Worm (Caenorhabditis elegans) whole organism, young adult: ENCODE measurements around the gene cutl-28.
A peak's percentile ranks its signal among the peaks of the same experiment; 100 is the strongest.

ENCODE experiments used
- B0261.1 ChIP-seq: sonication (generic microtip); optimal IDR thresholded peaks from 2 replicates; lab custom pipeline; 2016; ENCODE audit warnings: mild to moderate bottlenecking, missing genetic modification characterization, moderate library complexity, missing compliant biosample characterization
- B0336.3 ChIP-seq: fragments of 200-800 bp; sonication (Bioruptor generic); IDR thresholded peaks from 2 replicates; pipeline ENCODE4 v1.3.6; 2022; ENCODE audit warnings: missing genetic modification characterization, missing compliant biosample characterization
- D2030.7 ChIP-seq: fragments of 200-800 bp; sonication (Bioruptor generic); IDR thresholded peaks from 2 replicates; pipeline ENCODE4 v1.3.6; 2022; ENCODE audit warnings: missing genetic modification reagents, missing genetic modification characterization, missing compliant biosample characterization
- F22D6.2 ChIP-seq: sonication (generic microtip); optimal IDR thresholded peaks from 2 replicates; lab custom pipeline; 2016; ENCODE audit warnings: mild to moderate bottlenecking, missing genetic modification characterization, missing compliant biosample characterization
- F33H1.4 ChIP-seq: fragments of 200-800 bp; sonication (Bioruptor generic); IDR thresholded peaks from 2 replicates; pipeline ENCODE4 v1.3.6; 2022; ENCODE audit warnings: missing genetic modification reagents, missing genetic modification characterization, missing compliant biosample characterization
- F37B4.10 ChIP-seq: fragments of 200-800 bp; sonication (Bioruptor generic); IDR thresholded peaks from 2 replicates; pipeline ENCODE4 v1.3.6; 2022; ENCODE audit warnings: missing genetic modification characterization, missing compliant biosample characterization
- F39B2.1 ChIP-seq: fragments of 200-800 bp; sonication (Bioruptor generic); IDR thresholded peaks from 2 replicates; pipeline ENCODE4 v1.3.6; 2022; ENCODE audit warnings: missing genetic modification reagents, missing genetic modification characterization, missing compliant biosample characterization
- F55B11.4 ChIP-seq: sonication (generic microtip); optimal IDR thresholded peaks from 2 replicates; lab custom pipeline; 2016; ENCODE audit warnings: missing compliant biosample characterization, missing genetic modification characterization, borderline replicate concordance; ENCODE audit not compliant: insufficient read depth
- F57C9.4 ChIP-seq: sonication (generic microtip); optimal IDR thresholded peaks from 2 replicates; lab custom pipeline; 2017; ENCODE audit warnings: mild to moderate bottlenecking, missing genetic modification characterization, missing compliant biosample characterization
- K12H6.12 ChIP-seq: fragments of 200-800 bp; sonication (Bioruptor generic); optimal IDR thresholded peaks from 2 replicates; lab custom pipeline; 2018; ENCODE audit warnings: mild to moderate bottlenecking, missing genetic modification characterization, missing compliant biosample characterization
- Y53G8AR.9 ChIP-seq: fragments of 200-800 bp; sonication (Bioruptor generic); conservative IDR thresholded peaks from 2 replicates; pipeline ENCODE4 v1.3.6; 2022; ENCODE audit warnings: missing genetic modification reagents, missing genetic modification characterization, missing compliant biosample characterization
- Y56A3A.18 ChIP-seq: fragments of 200-800 bp; sonication (Bioruptor generic); IDR thresholded peaks from 2 replicates; pipeline ENCODE4 v1.3.6; 2022; ENCODE audit warnings: missing genetic modification reagents, missing genetic modification characterization, missing compliant biosample characterization
- ZK185.1 ChIP-seq: sonication (generic microtip); optimal IDR thresholded peaks from 2 replicates; lab custom pipeline; 2016; ENCODE audit warnings: mild to moderate bottlenecking, missing genetic modification characterization, missing compliant biosample characterization; ENCODE audit not compliant: poor library complexity, severe bottlenecking
- aptf-2 ChIP-seq: fragments of 200-800 bp; sonication (Bioruptor generic); conservative IDR thresholded peaks from 2 replicates; pipeline ENCODE4 v1.3.6; 2022; ENCODE audit warnings: missing genetic modification reagents, missing genetic modification characterization, missing compliant biosample characterization
- aptf-3 ChIP-seq: fragments of 200-800 bp; sonication (Bioruptor generic); IDR thresholded peaks from 2 replicates; pipeline ENCODE4 v1.3.6; 2022; ENCODE audit warnings: missing genetic modification characterization, missing compliant biosample characterization
- attf-3 ChIP-seq: fragments of 200-800 bp; sonication (Bioruptor generic); conservative IDR thresholded peaks from 2 replicates; pipeline ENCODE4 v1.3.6; 2022; ENCODE audit warnings: missing genetic modification reagents, missing genetic modification characterization, missing compliant biosample characterization
- bed-2 ChIP-seq: fragments of 200-800 bp; sonication (Bioruptor generic); IDR thresholded peaks from 2 replicates; pipeline ENCODE4 v1.3.6; 2022; ENCODE audit warnings: missing genetic modification reagents, missing genetic modification characterization, missing compliant biosample characterization
- ceh-58 ChIP-seq: fragments of 200-800 bp; sonication (Bioruptor generic); IDR thresholded peaks from 2 replicates; pipeline ENCODE4 v1.3.6; 2022; ENCODE audit warnings: missing genetic modification characterization, missing compliant biosample characterization
- ceh-79 ChIP-seq: sonication (generic microtip); optimal IDR thresholded peaks from 2 replicates; lab custom pipeline; 2017; ENCODE audit warnings: mild to moderate bottlenecking, missing genetic modification characterization, missing compliant biosample characterization
- egl-44 ChIP-seq: fragments of 200-800 bp; sonication (Bioruptor generic); IDR thresholded peaks from 2 replicates; pipeline ENCODE4 v1.3.6; 2022; ENCODE audit warnings: missing genetic modification reagents, missing genetic modification characterization, missing compliant biosample characterization
- gei-17 ChIP-seq: fragments of 200-800 bp; sonication (Bioruptor generic); optimal IDR thresholded peaks from 2 replicates; lab custom pipeline; 2018; ENCODE audit warnings: mild to moderate bottlenecking, missing genetic modification characterization, missing compliant biosample characterization
- lag-1 ChIP-seq: fragments of 200-800 bp; sonication (Bioruptor generic); IDR thresholded peaks from 2 replicates; pipeline ENCODE4 v1.3.6; 2022; ENCODE audit warnings: missing genetic modification reagents, missing genetic modification characterization, missing compliant biosample characterization
- lin-40 ChIP-seq: sonication (generic microtip); optimal IDR thresholded peaks from 2 replicates; lab custom pipeline; 2016; ENCODE audit warnings: missing genetic modification characterization, mild to moderate bottlenecking, missing compliant biosample characterization, missing genotype, missing genetic modification reagents
- lin-54 ChIP-seq: fragments of 200-800 bp; sonication (Bioruptor generic); optimal IDR thresholded peaks from 2 replicates; lab custom pipeline; 2018; ENCODE audit warnings: mild to moderate bottlenecking, missing genetic modification characterization, missing compliant biosample characterization
- lsl-1 ChIP-seq: fragments of 200-800 bp; sonication (Bioruptor generic); optimal IDR thresholded peaks from 2 replicates; lab custom pipeline; 2018; ENCODE audit warnings: mild to moderate bottlenecking, missing genetic modification characterization, moderate library complexity, missing compliant biosample characterization
- mes-4 ChIP-seq: sonication (generic microtip); optimal IDR thresholded peaks from 2 replicates; lab custom pipeline; 2016; ENCODE audit warnings: missing genotype, missing genetic modification characterization, missing compliant biosample characterization
- mxl-1 ChIP-seq: sonication (generic microtip); optimal IDR thresholded peaks from 2 replicates; lab custom pipeline; 2016; ENCODE audit warnings: missing genetic modification characterization, missing compliant biosample characterization
- nfya-1 ChIP-seq: sonication (generic microtip); optimal IDR thresholded peaks from 2 replicates; lab custom pipeline; 2017; ENCODE audit warnings: antibody characterized with exemption, missing compliant biosample characterization, missing genetic modification characterization, borderline replicate concordance; ENCODE audit not compliant: insufficient read depth
- nfyb-1 ChIP-seq: fragments of 200-800 bp; sonication (Bioruptor generic); IDR thresholded peaks from 2 replicates; pipeline ENCODE4 v1.3.6; 2022; ENCODE audit warnings: missing genetic modification reagents, missing genetic modification characterization, missing compliant biosample characterization
- pbrm-1 ChIP-seq: fragments of 200-800 bp; sonication (Bioruptor generic); IDR thresholded peaks from 2 replicates; pipeline ENCODE4 v1.3.6; 2022; ENCODE audit warnings: missing genetic modification reagents, missing genetic modification characterization, missing compliant biosample characterization
- sdz-38 ChIP-seq: sonication (generic microtip); optimal IDR thresholded peaks from 2 replicates; lab custom pipeline; 2016; ENCODE audit warnings: missing genotype, missing genetic modification characterization, missing compliant biosample characterization
- sea-2 ChIP-seq: fragments of 200-800 bp; sonication (Bioruptor generic); IDR thresholded peaks from 2 replicates; pipeline ENCODE4 v1.3.6; 2022; ENCODE audit warnings: missing genetic modification characterization, missing compliant biosample characterization
- snpc-1.3 ChIP-seq: sonication (generic microtip); optimal IDR thresholded peaks from 2 replicates; lab custom pipeline; 2017; ENCODE audit warnings: missing genetic modification characterization, mild to moderate bottlenecking, missing compliant biosample characterization, antibody characterized with exemption, moderate library complexity, missing genotype, missing genetic modification reagents; ENCODE audit not compliant: insufficient read depth
- snpc-3.4 ChIP-seq: sonication (generic microtip); optimal IDR thresholded peaks from 2 replicates; lab custom pipeline; 2017; ENCODE audit warnings: missing genetic modification characterization, mild to moderate bottlenecking, missing compliant biosample characterization, antibody characterized with exemption, moderate library complexity, missing genotype, missing genetic modification reagents
- snpc-4 ChIP-seq, 5 experiments: fragments of 150-350 bp in 1 of 5; sonication (generic microtip) in 4 of 5; optimal IDR thresholded peaks; 2 replicates each; lab custom pipeline; 2014 to 2018; ENCODE audit warnings: missing genetic modification characterization in 5 of 5, missing biosample characterization in 3 of 5, antibody characterized with exemption in 2 of 5, mild to moderate bottlenecking in 2 of 5, missing compliant biosample characterization in 2 of 5, missing genotype in 2 of 5, moderate library complexity in 2 of 5, missing genetic modification reagents in 1 of 5
- sptf-2 ChIP-seq: fragments of 200-800 bp; sonication (Bioruptor generic); optimal IDR thresholded peaks from 2 replicates; lab custom pipeline; 2018; ENCODE audit warnings: mild to moderate bottlenecking, missing genetic modification characterization, missing compliant biosample characterization
- tbp1 ChIP-seq: fragments of 200-800 bp; sonication (Bioruptor generic); optimal IDR thresholded peaks from 2 replicates; lab custom pipeline; 2018; ENCODE audit warnings: mild to moderate bottlenecking, missing genetic modification characterization, missing compliant biosample characterization
- tbx-9 ChIP-seq: sonication (generic microtip); optimal IDR thresholded peaks from 2 replicates; lab custom pipeline; 2016; ENCODE audit warnings: borderline replicate concordance, missing genetic modification characterization, inconsistent platforms, missing compliant biosample characterization
- xnd-1 ChIP-seq: sonication (generic microtip); optimal IDR thresholded peaks from 2 replicates; lab custom pipeline; 2016; ENCODE audit warnings: missing genotype, missing genetic modification reagents, missing genetic modification characterization, missing compliant biosample characterization
- zim-3 ChIP-seq: sonication (generic microtip); optimal IDR thresholded peaks from 2 replicates; lab custom pipeline; 2017; ENCODE audit warnings: mild to moderate bottlenecking, missing genetic modification characterization, moderate library complexity, missing compliant biosample characterization
- ztf-25 ChIP-seq: fragments of 200-800 bp; sonication (Bioruptor generic); IDR thresholded peaks from 2 replicates; pipeline ENCODE4 v1.3.6; 2022; ENCODE audit warnings: missing genetic modification reagents, missing genetic modification characterization, missing compliant biosample characterization

Gene cutl-28

DNA sequence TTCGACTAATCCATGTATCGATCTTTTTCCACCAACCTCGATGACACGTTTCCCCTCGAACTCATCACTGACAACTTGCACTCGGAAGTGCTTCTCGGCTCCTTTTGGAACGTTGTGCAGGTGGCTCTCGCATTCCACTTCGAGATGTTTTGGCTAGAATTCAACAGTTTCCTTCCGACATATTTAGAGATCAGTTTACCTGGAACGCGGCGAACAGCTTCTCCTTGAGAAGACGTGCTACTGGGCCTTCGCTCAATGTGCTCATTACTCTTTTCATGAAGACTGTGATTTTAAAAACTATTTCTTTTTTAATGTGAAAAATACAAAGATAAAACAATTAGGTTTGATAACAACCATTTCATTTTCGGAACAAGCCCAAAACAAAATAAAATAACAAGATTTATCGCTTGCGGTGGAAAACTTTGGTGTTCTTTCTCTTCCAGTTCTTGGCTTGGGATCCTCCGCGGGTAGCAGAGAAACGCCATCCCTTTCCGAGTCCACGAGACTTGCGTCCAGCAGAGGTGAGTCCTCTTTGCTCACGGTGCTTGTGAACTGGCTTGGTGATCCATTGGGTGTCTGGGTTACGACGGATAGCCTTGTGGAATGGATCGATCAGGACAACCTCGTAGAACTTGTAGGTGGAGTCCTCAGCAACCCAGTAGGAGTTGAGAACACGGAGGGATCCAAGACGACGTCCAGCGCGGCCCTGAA is 31.0 kb upstream of the cutl-28 start, which contains the start of gene K11H12.1 (continued):
- TF ChIP-seq snpc-1.3 (tag; lab: Kevin White, UChicago) (no peak), snpc-4 (GFP tag; optimal IDR thresholded peaks at IDR 0.05; lab: Kevin White, UChicago) (no peak), snpc-4 (tag; optimal IDR thresholded peaks at IDR 0.05; lab: Kevin White, UChicago) (peak in 2 of 4 experiments; percentile 12 to 45), Y56A3A.18 (GFP tag; lab: Robert Waterston, UW) (peak; percentile 61; the same call in 1 of the 2 replicates), F39B2.1 (peak; percentile 95), nfyb-1 (GFP tag; lab: Robert Waterston, UW) (0 out of 2 replicates have a peak, but pooled peaks have one; percentile 39), ZK185.1 (peak; percentile 24), ceh-58 (GFP tag; lab: Robert Waterston, UW) (no peak), attf-3 (GFP tag; lab: Robert Waterston, UW) (no peak), egl-44 (GFP tag; lab: Robert Waterston, UW) (0 out of 2 replicates have a peak, but pooled peaks have one; percentile 22), ceh-79 (tag; lab: Kevin White, UChicago) (no peak), pbrm-1 (GFP tag; lab: Robert Waterston, UW) (peak; percentile 50; the same call in 1 of the 2 replicates), F57C9.4 (tag; lab: Kevin White, UChicago) (no peak), K12H6.12 (tag; lab: Kevin White, UChicago) (no peak), tbp1 (GFP tag; lab: Kevin White, UChicago) (peak; percentile 8), mes-4 (tag; lab: Kevin White, UChicago) (no peak), xnd-1 (tag; lab: Kevin White, UChicago) (peak; percentile 30), F33H1.4 (GFP tag; lab: Robert Waterston, UW) (peak; percentile 27; the same call in 1 of the 2 replicates), Y53G8AR.9 (GFP tag; lab: Robert Waterston, UW) (peak; percentile 66; the same call in 1 of the 2 replicates), B0261.1 (peak; percentile 2), snpc-3.4 (peak; percentile 64), sdz-38 (no peak)

DNA sequence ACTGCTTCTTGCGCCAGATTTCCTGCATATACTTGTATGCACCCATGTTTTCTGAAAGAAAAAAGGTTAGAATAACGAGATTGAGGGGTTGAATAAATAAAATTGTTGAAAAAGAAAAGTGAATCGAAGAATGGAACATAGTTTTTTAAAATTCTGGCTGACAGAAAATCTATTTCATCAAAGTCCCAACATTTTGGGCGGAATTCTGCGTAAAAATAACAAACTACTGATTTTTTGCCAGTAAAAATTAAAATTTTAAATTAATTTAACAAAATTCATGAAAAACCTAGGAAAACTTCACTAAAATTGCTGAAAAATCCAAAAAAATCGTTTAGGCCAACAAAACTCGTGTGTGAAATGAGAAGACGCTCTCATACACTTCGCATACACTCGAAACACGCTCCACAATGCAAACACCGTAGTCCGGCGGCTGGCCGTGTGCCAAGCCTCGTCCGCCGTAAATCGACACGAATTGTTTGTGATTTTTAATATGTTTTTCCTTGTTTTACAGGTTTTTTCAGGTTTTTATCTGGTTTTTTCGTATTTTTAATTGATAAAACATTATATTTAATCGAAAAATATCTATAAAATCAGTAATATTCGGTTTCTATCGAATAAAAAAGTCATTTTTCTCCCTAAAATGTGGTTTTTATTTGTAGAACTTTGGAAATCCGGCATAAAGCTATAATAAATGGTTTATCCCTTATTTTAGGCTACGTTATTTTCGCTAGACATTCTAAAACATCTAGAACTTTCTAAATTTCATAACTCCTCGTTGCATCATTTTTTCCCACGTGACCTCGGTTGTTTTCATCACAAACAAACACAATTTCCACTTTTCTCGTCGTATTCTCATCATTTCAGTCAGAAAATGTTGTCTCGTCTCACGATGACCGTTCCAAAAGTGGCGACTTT is 29.5 kb upstream of the cutl-28 start, which contains the start of the genes rpl-15 and K11H12.8:
Gene rpl-15 (minus strand): TSS at position 51 of the 915 bp plus-strand sequence.
Gene K11H12.8 (plus strand): TSS at position 865 of the 915 bp plus-strand sequence.
- TF ChIP-seq gei-17 (GFP tag; lab: Kevin White, UChicago) (peak; percentile 92), F22D6.2 (tag; lab: Kevin White, UChicago) (no peak), lag-1 (GFP tag; lab: Robert Waterston, UW) (peak; percentile 90; the same call in 1 of the 2 replicates), sptf-2 (peak; percentile 96), tbx-9 (no peak), zim-3 (tag; lab: Kevin White, UChicago) (peak; percentile 96), lin-40 (tag; lab: Kevin White, UChicago) (peak; percentile 99), F55B11.4 (tag; lab: Kevin White, UChicago) (no peak), B0336.3 (GFP tag; lab: Robert Waterston, UW) (peak; percentile 100), F39B2.1 (peak; percentile 93), tbp1 (GFP tag; lab: Kevin White, UChicago) (peak; percentile 83), lsl-1 (GFP tag; lab: Kevin White, UChicago) (peak; percentile 100), lin-54 (peak; percentile 99), F37B4.10 (peak; percentile 99), aptf-3 (GFP tag; lab: Robert Waterston, UW) (peak; percentile 77; the same call in 1 of the 2 replicates), bed-2 (GFP tag; lab: Robert Waterston, UW) (peak; percentile 98), Y56A3A.18 (GFP tag; lab: Robert Waterston, UW) (peak; percentile 99), D2030.7 (peak; percentile 99), ztf-25 (GFP tag; lab: Robert Waterston, UW) (peak; percentile 99), B0261.1 (peak; percentile 58), attf-3 (GFP tag; lab: Robert Waterston, UW) (peak; percentile 91), mxl-1 (peak; percentile 64), F33H1.4 (GFP tag; lab: Robert Waterston, UW) (peak; percentile 95), nfya-1 (tag; lab: Kevin White, UChicago) (no peak), sea-2 (peak; percentile 97), aptf-2 (GFP tag; lab: Robert Waterston, UW) (peak; percentile 96), mes-4 (tag; lab: Kevin White, UChicago) (peak; percentile 73)
